Worm (Caenorhabditis elegans): ENCODE data around the gene ser-7.

Gene ser-7

ce11 chrX:2703887-2704286 is 30.5 kb downstream of the ser-7 start:
- TF ChIP-seq nhr-12 (tag; optimal IDR thresholded peaks at IDR 0.05) (no peak), mep-1 (tag; optimal IDR thresholded peaks at IDR 0.05) (peak; percentile 2), C04F5.9 (tag; optimal IDR thresholded peaks at IDR 0.05) (no peak), skn-1 (tag; optimal IDR thresholded peaks at IDR 0.05) (no peak), nhr-76 (tag; optimal IDR thresholded peaks at IDR 0.05) (no peak), ets-5 (GFP tag; IDR thresholded peaks at IDR 0.05) (no peak), aha-1 (tag; optimal IDR thresholded peaks at IDR 0.05) (no peak), ceh-8 (GFP tag; optimal IDR thresholded peaks at IDR 0.05) (no peak), lin-14 (GFP tag; optimal IDR thresholded peaks at IDR 0.05) (no peak), aly-2 (tag; optimal IDR thresholded peaks at IDR 0.05) (no peak), unc-98 (GFP tag; IDR thresholded peaks at IDR 0.05) (no peak), Y116A8C.19 (tag; optimal IDR thresholded peaks at IDR 0.05; ENCODE audit: borderline replicate concordance) (no peak), alr-1 (tag; optimal IDR thresholded peaks at IDR 0.05; ENCODE audit: borderline replicate concordance) (no peak), nhr-19 (GFP tag; conservative IDR thresholded peaks at IDR 0.05) (no peak), zag-1 (tag; optimal IDR thresholded peaks at IDR 0.05) (no peak), ceh-88 (GFP tag; IDR thresholded peaks at IDR 0.05) (no peak), blmp-1 (tag; optimal IDR thresholded peaks at IDR 0.05) (peak; percentile 24), C34B4.2 (tag; optimal IDR thresholded peaks at IDR 0.05) (no peak), nhr-11 (tag; optimal IDR thresholded peaks at IDR 0.05) (no peak), elt-2 (tag; optimal IDR thresholded peaks at IDR 0.05) (peak; percentile 22), mab-9 (GFP tag; IDR thresholded peaks at IDR 0.05) (no peak), nhr-47 (tag; optimal IDR thresholded peaks at IDR 0.05) (no peak), nhr-85 (tag) (no peak), unc-62 (GFP tag; optimal IDR thresholded peaks at IDR 0.05) (no peak), hpl-2 (GFP tag; optimal IDR thresholded peaks at IDR 0.05) (no peak), nhr-84 (tag; optimal IDR thresholded peaks at IDR 0.05) (no peak), ztf-11 (tag; optimal IDR thresholded peaks at IDR 0.05) (no peak), nhr-71 (tag; optimal IDR thresholded peaks at IDR 0.05) (no peak), fkh-10 (GFP tag; optimal IDR thresholded peaks at IDR 0.05) (no peak), mdl-1 (tag; optimal IDR thresholded peaks at IDR 0.05) (no peak), fkh-4 (tag; optimal IDR thresholded peaks at IDR 0.05; ENCODE audit: borderline replicate concordance) (no peak), ceh-63 (GFP tag; optimal IDR thresholded peaks at IDR 0.05) (no peak), rnt-1 (tag; optimal IDR thresholded peaks at IDR 0.05) (peak; percentile 14)

DNA sequence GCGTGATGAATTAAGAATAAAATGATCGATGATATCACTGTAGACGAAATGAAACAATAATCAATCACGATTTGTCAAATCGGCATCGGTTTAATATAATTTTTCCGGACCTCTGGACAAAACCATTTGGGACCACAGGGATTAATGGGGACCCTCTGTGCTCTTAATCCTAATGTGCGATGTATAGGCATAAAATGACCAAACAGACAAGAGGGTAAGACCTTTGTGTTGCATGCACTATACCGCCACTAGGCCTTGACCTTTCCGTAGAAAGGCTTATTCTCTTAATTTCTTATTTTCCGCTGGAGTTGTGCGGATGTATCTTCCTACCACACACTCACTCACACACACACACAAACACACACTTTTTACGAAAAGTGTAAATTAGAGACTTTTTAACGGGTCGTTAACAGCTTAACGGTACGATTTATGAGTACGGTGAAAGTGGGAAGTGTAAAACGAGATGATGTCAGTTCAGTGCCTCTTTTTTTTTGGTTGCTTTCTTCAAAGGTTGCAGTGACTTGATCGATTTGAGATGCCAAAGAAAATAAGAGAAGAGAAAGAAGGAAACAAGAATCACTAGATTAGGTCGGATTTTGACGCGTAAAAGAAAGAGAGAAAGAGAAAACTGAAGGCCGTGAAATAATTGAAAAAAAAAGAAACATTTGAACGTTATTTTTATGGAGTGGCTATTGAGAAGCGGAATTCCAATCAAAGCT is 31.6 kb downstream of the ser-7 start:
- TF ChIP-seq efl-1 (optimal IDR thresholded peaks at IDR 0.05) (no peak), efl-1 (GFP tag; optimal IDR thresholded peaks at IDR 0.05 in 1 of 2) (peak in 1 of 2 experiments; percentile 84), nhr-90 (tag; optimal IDR thresholded peaks at IDR 0.05; ENCODE audit: poor library complexity) (no peak), mep-1 (tag; optimal IDR thresholded peaks at IDR 0.05) (peak; percentile 16), blmp-1 (tag; optimal IDR thresholded peaks at IDR 0.05) (peak; percentile 83), lin-14 (GFP tag; optimal IDR thresholded peaks at IDR 0.05) (peak; percentile 16)

DNA sequence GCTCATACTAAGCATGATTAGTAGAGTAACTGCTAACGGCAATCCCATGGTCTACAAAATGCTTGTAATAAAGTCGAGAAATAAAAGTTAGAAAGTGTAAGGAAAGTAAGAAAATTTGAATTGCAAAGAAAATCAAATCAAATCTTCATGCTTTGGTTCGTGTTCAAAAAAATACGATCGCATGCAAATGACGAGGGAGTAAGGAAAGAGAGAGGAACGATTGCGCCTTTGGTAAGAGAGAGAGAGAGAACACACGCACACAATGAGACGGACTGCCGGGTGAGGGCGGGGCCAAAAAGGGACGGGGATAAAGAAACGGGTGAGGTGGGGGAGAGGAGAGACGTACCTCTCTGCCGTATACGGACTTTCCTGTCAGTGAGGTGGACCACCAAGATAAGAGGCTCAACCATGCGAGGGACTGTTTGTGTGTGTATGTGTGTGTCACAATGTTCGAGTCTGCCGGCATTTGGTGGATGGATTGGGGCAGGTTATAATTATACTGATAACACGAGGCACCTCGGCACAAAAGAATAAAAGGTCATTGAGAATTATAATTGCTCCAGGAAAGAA is 32.5 kb downstream of the ser-7 start, which contains the start of gene igcm-3:
Gene igcm-3 (minus strand): TSS at position 51 of the 570 bp plus-strand sequence.
- TF ChIP-seq zip-4 (GFP tag; optimal IDR thresholded peaks at IDR 0.05) (no peak), sox-4 (tag; optimal IDR thresholded peaks at IDR 0.05) (no peak), nhr-12 (tag; optimal IDR thresholded peaks at IDR 0.05) (no peak), nhr-85 (tag) (peak; percentile 41), ceh-88 (GFP tag; IDR thresholded peaks at IDR 0.05) (no peak), egl-27 (tag; optimal IDR thresholded peaks at IDR 0.05) (no peak), nhr-77 (tag; optimal IDR thresholded peaks at IDR 0.05) (no peak), nhr-28 (tag; optimal IDR thresholded peaks at IDR 0.05) (no peak), ama-1 (optimal IDR thresholded peaks at IDR 0.05) (no peak), nhr-47 (tag; optimal IDR thresholded peaks at IDR 0.05) (no peak), ceh-82 (tag; optimal IDR thresholded peaks at IDR 0.05) (no peak), hlh-17 (GFP tag; optimal IDR thresholded peaks at IDR 0.05; ENCODE audit: borderline replicate concordance) (no peak), ztf-4 (tag; optimal IDR thresholded peaks at IDR 0.05) (no peak), lin-14 (GFP tag; optimal IDR thresholded peaks at IDR 0.05) (peak; percentile 4), blmp-1 (tag; optimal IDR thresholded peaks at IDR 0.05) (peak; percentile 29), nhr-71 (tag; optimal IDR thresholded peaks at IDR 0.05) (no peak), lsy-2 (tag; optimal IDR thresholded peaks at IDR 0.05) (no peak), swsn-7 (tag; optimal IDR thresholded peaks at IDR 0.05) (no peak), egl-13 (tag; optimal IDR thresholded peaks at IDR 0.05) (no peak), isw-1 (GFP tag; IDR thresholded peaks at IDR 0.05) (no peak), ceh-90 (tag; optimal IDR thresholded peaks at IDR 0.05) (no peak)

Measured in whole organism, L1 larva.